Fruit fly (Drosophila melanogaster): ENCODE data around the gene CG12811.

DNA sequence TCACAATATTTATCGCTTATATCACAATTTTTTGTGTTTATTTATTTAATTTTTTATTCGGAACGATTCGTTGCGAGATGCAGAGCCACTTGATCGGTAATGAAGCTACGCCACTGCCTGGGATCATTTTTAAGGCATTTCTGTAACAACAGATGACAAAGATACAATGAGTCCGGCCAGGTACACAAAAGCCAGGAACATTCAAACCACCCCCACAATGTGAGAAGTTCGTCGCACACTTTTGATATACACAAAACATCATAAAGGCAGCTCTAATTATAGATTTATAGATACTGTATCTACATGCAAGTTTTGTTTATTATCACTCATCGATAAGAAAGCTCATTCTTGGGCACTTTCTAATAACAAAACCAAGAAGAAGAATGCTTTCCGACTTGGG is 23.5 kb downstream of the CG12811 start, which contains the start of gene CG31407:
- TF ChIP-seq CG8478 (optimal IDR thresholded peaks at IDR 0.05): no peak
- no peak for TF ChIP-seq CTCF (optimal IDR thresholded peaks at IDR 0.05)
